Fruit fly (Drosophila melanogaster): ENCODE results near the gene Regnase-1.

Regnase-1 gene

DNA sequence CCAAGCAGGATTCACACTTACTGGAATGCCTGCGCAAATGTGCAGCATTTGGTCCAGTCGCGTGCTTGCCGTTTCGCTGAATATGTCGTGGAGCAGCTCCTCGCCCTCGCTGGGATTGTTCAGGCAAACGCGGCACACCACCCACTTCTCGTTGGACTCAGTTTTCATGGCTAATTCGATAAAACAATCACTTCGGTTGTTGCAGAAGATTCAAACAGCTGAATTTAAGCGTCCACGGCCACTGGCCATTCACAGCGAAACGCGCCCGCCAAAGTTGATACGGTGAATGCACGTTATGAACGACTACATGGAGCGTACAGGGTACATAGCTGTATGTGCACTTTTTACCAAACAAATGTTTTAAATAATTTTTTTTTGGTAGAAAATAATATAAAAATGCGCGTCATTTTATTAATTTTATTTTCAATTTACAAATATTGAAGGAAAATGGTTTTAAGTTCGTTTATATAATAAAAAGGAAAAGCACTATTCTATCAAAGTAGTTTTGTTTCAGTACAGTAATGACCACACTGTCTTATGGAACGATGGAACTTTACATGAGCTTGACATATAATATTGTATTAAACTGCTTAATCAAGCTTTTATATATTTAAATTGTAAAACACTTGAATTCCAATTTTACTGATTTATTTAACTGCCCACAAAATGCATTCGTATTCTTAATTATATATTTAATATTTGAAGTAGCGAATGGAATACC lies 4.7 kb downstream of the Regnase-1 start, which contains the start of gene trem (continued):
- TF ChIP-seq Ssrp (tag; optimal IDR thresholded peaks at IDR 0.05) (peak; percentile 81), Jarid2 (GFP tag; optimal IDR thresholded peaks at IDR 0.05) (no peak), pzg (GFP tag; optimal IDR thresholded peaks at IDR 0.05) (peak; percentile 24), croc (GFP tag; conservative IDR thresholded peaks at IDR 0.05) (peak; percentile 46; the same call in 2 of the 3 replicates), CG12236 (GFP tag; optimal IDR thresholded peaks at IDR 0.05) (no peak), ttk (GFP tag; IDR thresholded peaks at IDR 0.05) (peak; percentile 50; the same call in 1 of the 2 replicates), CG11560 (tag; IDR thresholded peaks at IDR 0.05) (peak; percentile 61; the same call in 2 of the 3 replicates), otp (GFP tag; IDR thresholded peaks at IDR 0.05) (no peak), sob (GFP tag; IDR thresholded peaks at IDR 0.05) (peak; percentile 46; the same call in 1 of the 2 replicates), bsh (GFP tag; optimal IDR thresholded peaks at IDR 0.05) (peak; percentile 29 to 62), CG18262 (tag; optimal IDR thresholded peaks at IDR 0.05) (peak; percentile 81), yki (optimal IDR thresholded peaks at IDR 0.05) (peak; percentile 38), ash1 (GFP tag; optimal IDR thresholded peaks at IDR 0.05) (no peak), gfzf (GFP tag; optimal IDR thresholded peaks at IDR 0.05) (no peak), Oaz (GFP tag; IDR thresholded peaks at IDR 0.05) (no peak), Mad (GFP tag; optimal IDR thresholded peaks at IDR 0.05) (peak; percentile 3), CG7372 (GFP tag; IDR thresholded peaks at IDR 0.05) (peak; percentile 57), BtbVII (GFP tag; optimal IDR thresholded peaks at IDR 0.05) (peak; percentile 56), E2f2 (GFP tag; IDR thresholded peaks at IDR 0.05) (peak; percentile 27; the same call in 1 of the 2 replicates), ato (GFP tag; IDR thresholded peaks at IDR 0.05; ENCODE audit: partially characterized antibody) (no peak), CG13775 (GFP tag; optimal IDR thresholded peaks at IDR 0.05) (peak; percentile 89), vvl (GFP tag; IDR thresholded peaks at IDR 0.05) (peak; percentile 24; the same call in 1 of the 2 replicates), CG17385 (GFP tag; optimal IDR thresholded peaks at IDR 0.05) (peak; percentile 68), Myb (GFP tag; optimal IDR thresholded peaks at IDR 0.05) (peak; percentile 10), dimm (GFP tag; IDR thresholded peaks at IDR 0.05) (no peak), scrt (GFP tag; optimal IDR thresholded peaks at IDR 0.05) (no peak), esg (GFP tag; conservative IDR thresholded peaks at IDR 0.05) (peak; percentile 50; the same call in 1 of the 2 replicates), gcm (GFP tag; optimal IDR thresholded peaks at IDR 0.05) (no peak), CG17802 (tag; optimal IDR thresholded peaks at IDR 0.05) (peak; percentile 41), Dek (tag; optimal IDR thresholded peaks at IDR 0.05) (peak; percentile 75), wdn (GFP tag; IDR thresholded peaks at IDR 0.05) (peak; percentile 5; the same call in 1 of the 2 replicates), zfh1 (GFP tag; IDR thresholded peaks at IDR 0.05) (peak; percentile 29; the same call in 1 of the 3 replicates), Opbp (GFP tag; IDR thresholded peaks at IDR 0.05; ENCODE audit: partially characterized antibody) (no peak), CG17912 (GFP tag; optimal IDR thresholded peaks at IDR 0.05) (no peak), CG4707 (GFP tag; optimal IDR thresholded peaks at IDR 0.05) (no peak), Adf1 (GFP tag; IDR thresholded peaks at IDR 0.05) (no peak), onecut (GFP tag; IDR thresholded peaks at IDR 0.05) (peak; percentile 29; the same call in 1 of the 2 replicates), Bdp1 (GFP tag; optimal IDR thresholded peaks at IDR 0.05) (peak; percentile 39), CG7928 (GFP tag; optimal IDR thresholded peaks at IDR 0.05) (no peak), CG10654 (GFP tag; optimal IDR thresholded peaks at IDR 0.05) (peak; percentile 63), phol (tag; optimal IDR thresholded peaks at IDR 0.05) (peak; percentile 81), da (GFP tag; optimal IDR thresholded peaks at IDR 0.05) (no peak), Xbp1 (GFP tag; optimal IDR thresholded peaks at IDR 0.05) (peak; percentile 81), CG8281 (tag; optimal IDR thresholded peaks at IDR 0.05) (no peak), so (GFP tag; IDR thresholded peaks at IDR 0.05) (no peak), CG17361 (GFP tag; IDR thresholded peaks at IDR 0.05) (peak; percentile 95), CG11085 (GFP tag; IDR thresholded peaks at IDR 0.05) (peak; percentile 56), Tbp (GFP tag; optimal IDR thresholded peaks at IDR 0.05) (no peak), CG6272 (GFP tag; IDR thresholded peaks at IDR 0.05) (peak; percentile 75), mam (GFP tag; optimal IDR thresholded peaks at IDR 0.05) (peak; percentile 73)
